Worm (Caenorhabditis elegans): ENCODE measurements around the gene srbc-23.

- TF ChIP-seq F13C5.2 (tag; optimal IDR thresholded peaks at IDR 0.05) (no peak), scrt-1 (GFP tag; IDR thresholded peaks at IDR 0.05) (no peak), aly-1 (tag; optimal IDR thresholded peaks at IDR 0.05) (no peak), ama-1 (optimal IDR thresholded peaks at IDR 0.05) (no peak), sea-1 (GFP tag; conservative IDR thresholded peaks at IDR 0.05) (no peak), hmbx-1 (tag; optimal IDR thresholded peaks at IDR 0.05) (no peak), B0310.2 (tag; optimal IDR thresholded peaks at IDR 0.05) (no peak), tra-4 (tag; optimal IDR thresholded peaks at IDR 0.05) (no peak), hnd-1 (tag; optimal IDR thresholded peaks at IDR 0.05) (no peak), tbx-37 (GFP tag; conservative IDR thresholded peaks at IDR 0.05) (no peak), hmg-4 (GFP tag; optimal IDR thresholded peaks at IDR 0.05) (no peak), ets-7 (tag; optimal IDR thresholded peaks at IDR 0.05) (no peak), ceh-13 (GFP tag; optimal IDR thresholded peaks at IDR 0.05) (no peak)
These were observed 3.9 kb upstream of the srbc-23 start, which contains the start of gene C45H4.21 for ce11 chrV:2149432-2149831.
